Fruit fly (Drosophila melanogaster): ENCODE data around the gene CG7778.

Gene CG7778

DNA sequence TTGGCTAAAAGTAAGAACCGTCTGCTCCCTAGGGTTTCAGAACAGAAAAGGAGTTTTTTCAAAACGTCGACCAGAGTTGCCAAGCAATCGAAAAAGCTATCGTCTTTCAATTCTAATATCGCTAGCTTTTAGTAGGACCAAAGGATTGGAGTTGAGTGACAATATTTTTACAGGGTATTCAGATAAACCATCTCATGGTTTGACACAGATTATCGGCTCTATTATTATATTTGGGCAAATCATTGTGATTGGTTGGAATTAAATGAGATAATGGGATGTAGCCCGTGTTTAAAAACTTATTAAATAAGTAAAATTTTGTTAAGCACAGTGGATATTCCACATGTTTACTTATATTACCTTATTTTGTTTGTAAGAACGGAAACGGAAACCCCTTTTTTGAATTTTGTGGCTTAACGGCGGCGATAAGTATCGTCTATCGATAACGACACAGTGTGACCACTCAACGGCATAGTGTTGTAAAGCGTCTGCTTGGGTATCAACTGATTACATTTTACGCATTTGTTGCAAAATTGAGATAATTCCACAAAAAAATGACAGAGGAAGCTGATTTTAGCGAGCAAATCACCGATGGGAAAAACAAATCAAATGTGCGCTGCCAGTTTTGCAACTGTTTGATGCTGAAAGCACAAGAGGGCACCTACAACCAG, 26.4 kb upstream of the CG7778 start, which contains the start of the genes mtsh and strat (continued):
- no peak for TF ChIP-seq fd96Cb (tag; optimal IDR thresholded peaks at IDR 0.05)
- TF ChIP-seq CG17829 (tag; optimal IDR thresholded peaks at IDR 0.05), result peak; percentile 60
- peak; percentile 3 for TF ChIP-seq wek (GFP tag; optimal IDR thresholded peaks at IDR 0.05)
- TF ChIP-seq slbo (GFP tag; IDR thresholded peaks at IDR 0.05), result peak; percentile 62
- TF ChIP-seq knrl (GFP tag; IDR thresholded peaks at IDR 0.05; ENCODE audit: partially characterized antibody), result peak; percentile 48; the same call in 2 of the 3 replicates
- TF ChIP-seq Optix (GFP tag; IDR thresholded peaks at IDR 0.05), result no peak
- TF ChIP-seq Mad (GFP tag; optimal IDR thresholded peaks at IDR 0.05), result peak; percentile 45
- TF ChIP-seq Lhr (GFP tag; optimal IDR thresholded peaks at IDR 0.05), result no peak
- TF ChIP-seq CG30431 (GFP tag; optimal IDR thresholded peaks at IDR 0.05), result no peak
- TF ChIP-seq Dip3 (GFP tag; optimal IDR thresholded peaks at IDR 0.05), result peak; percentile 23
- peak; percentile 59; the same call in 1 of the 2 replicates for TF ChIP-seq stc (GFP tag; IDR thresholded peaks at IDR 0.05)
- TF ChIP-seq CG13287 (GFP tag; IDR thresholded peaks at IDR 0.05; ENCODE audit: partially characterized antibody), result peak; percentile 71
- peak; percentile 96 for TF ChIP-seq E2f2 (GFP tag; IDR thresholded peaks at IDR 0.05)
- no peak for TF ChIP-seq lov (optimal IDR thresholded peaks at IDR 0.05)
- TF ChIP-seq lov (GFP tag; IDR thresholded peaks at IDR 0.05), result peak; percentile 83; the same call in 2 of the 3 replicates
- TF ChIP-seq CG3847 (GFP tag; IDR thresholded peaks at IDR 0.05), result peak; percentile 60; the same call in 1 of the 2 replicates
- TF ChIP-seq PHDP (tag; optimal IDR thresholded peaks at IDR 0.05), result peak; percentile 49
- TF ChIP-seq CG16863 (GFP tag; optimal IDR thresholded peaks at IDR 0.05), result peak; percentile 13
- peak; percentile 49 for TF ChIP-seq eyg (GFP tag; optimal IDR thresholded peaks at IDR 0.05)
- TF ChIP-seq bsh (GFP tag; optimal IDR thresholded peaks at IDR 0.05), result peak in 1 of 2 experiments; percentile 39
- TF ChIP-seq CG7556 (GFP tag; optimal IDR thresholded peaks at IDR 0.05), result peak; percentile 54
- TF ChIP-seq esg (GFP tag; conservative IDR thresholded peaks at IDR 0.05), result no peak
- TF ChIP-seq CG15696 (tag; optimal IDR thresholded peaks at IDR 0.05), result no peak
- peak; percentile 49 for TF ChIP-seq CG4707 (GFP tag; optimal IDR thresholded peaks at IDR 0.05)
- TF ChIP-seq ken (GFP tag; IDR thresholded peaks at IDR 0.05), result peak; percentile 58; the same call in 1 of the 3 replicates
- TF ChIP-seq Myb (GFP tag; optimal IDR thresholded peaks at IDR 0.05), result peak; percentile 74
- TF ChIP-seq trem (tag; optimal IDR thresholded peaks at IDR 0.05), result peak; percentile 65
- peak; percentile 64 for TF ChIP-seq NfI (GFP tag; optimal IDR thresholded peaks at IDR 0.05)
- peak; percentile 76 for TF ChIP-seq CG3281 (GFP tag; optimal IDR thresholded peaks at IDR 0.05)
- peak; percentile 6 for TF ChIP-seq Mes4 (GFP tag; optimal IDR thresholded peaks at IDR 0.05)
- TF ChIP-seq nmo (GFP tag; optimal IDR thresholded peaks at IDR 0.05), result peak; percentile 62
- peak; percentile 81 for TF ChIP-seq CG6765 (GFP tag; optimal IDR thresholded peaks at IDR 0.05)
- TF ChIP-seq CG10321 (GFP tag; IDR thresholded peaks at IDR 0.05), result no peak
- TF ChIP-seq hth (optimal IDR thresholded peaks at IDR 0.05), result no peak
- TF ChIP-seq CG13624 (GFP tag; optimal IDR thresholded peaks at IDR 0.05), result peak; percentile 73
- TF ChIP-seq Med (GFP tag), result peak; percentile 95
- TF ChIP-seq CG30403 (GFP tag; optimal IDR thresholded peaks at IDR 0.05), result peak; percentile 41
- TF ChIP-seq Antp (GFP tag; optimal IDR thresholded peaks at IDR 0.05), result peak; percentile 51
- peak; percentile 62 for TF ChIP-seq Scr (GFP tag; IDR thresholded peaks at IDR 0.05; ENCODE audit: partially characterized antibody)
- TF ChIP-seq CG1529 (GFP tag; optimal IDR thresholded peaks at IDR 0.05), result no peak
- no peak for TF ChIP-seq CG8478 (optimal IDR thresholded peaks at IDR 0.05)
- peak; percentile 61 for TF ChIP-seq her (GFP tag; optimal IDR thresholded peaks at IDR 0.05)
- peak; percentile 73 for TF ChIP-seq CG17361 (GFP tag; IDR thresholded peaks at IDR 0.05)
- peak; percentile 7; the same call in 1 of the 2 replicates for TF ChIP-seq tna (GFP tag; IDR thresholded peaks at IDR 0.05; ENCODE audit: partially characterized antibody)
- peak; percentile 74 for TF ChIP-seq zfh1 (GFP tag; IDR thresholded peaks at IDR 0.05)
- peak; percentile 64 for TF ChIP-seq MESR4 (GFP tag; optimal IDR thresholded peaks at IDR 0.05)
- no peak for TF ChIP-seq CG12942 (GFP tag; optimal IDR thresholded peaks at IDR 0.05)
- TF ChIP-seq az2 (GFP tag; optimal IDR thresholded peaks at IDR 0.05), result peak; percentile 19
- peak; percentile 45 for TF ChIP-seq kni (GFP tag; optimal IDR thresholded peaks at IDR 0.05)
- 0 out of 2 replicates have a peak, but pooled peaks have one; percentile 23 for TF ChIP-seq CG4404 (GFP tag; IDR thresholded peaks at IDR 0.05)

Data from whole organism, embryonic.